Fruit fly (Drosophila melanogaster): ENCODE measurements around the gene ko.

The ko gene

DNA sequence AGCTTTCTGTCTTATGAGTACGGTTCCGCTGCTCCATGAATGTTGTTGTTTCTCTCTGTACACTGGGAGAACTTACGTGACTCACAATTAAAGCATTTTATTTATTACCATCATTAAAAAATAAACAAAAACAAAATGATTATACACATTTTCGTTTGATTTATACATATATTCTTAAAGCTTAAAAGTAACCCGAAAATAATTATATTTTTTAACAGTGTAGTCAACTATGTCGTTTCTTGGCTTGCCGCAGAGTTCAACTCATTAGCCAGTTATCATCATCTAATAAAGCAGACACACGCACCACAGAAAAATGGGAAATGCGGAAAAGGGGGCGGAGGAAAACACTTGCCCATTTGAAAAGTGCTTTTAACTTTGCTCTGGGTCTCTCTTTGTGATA lies 93.6 kb downstream of the ko start:
- no peak for TF ChIP-seq CG10431 (GFP tag; optimal IDR thresholded peaks at IDR 0.05)
- peak; percentile 86 for TF ChIP-seq Oli (tag; optimal IDR thresholded peaks at IDR 0.05)
- TF ChIP-seq Hsf (GFP tag; optimal IDR thresholded peaks at IDR 0.05), result peak; percentile 81
- peak; percentile 40; the same call in 2 of the 3 replicates for TF ChIP-seq CG34422 (GFP tag; IDR thresholded peaks at IDR 0.05)
- no peak for TF ChIP-seq gfzf (GFP tag; optimal IDR thresholded peaks at IDR 0.05)
- peak; percentile 84 for TF ChIP-seq CG10979 (tag; optimal IDR thresholded peaks at IDR 0.05)
- TF ChIP-seq CG15073 (GFP tag; optimal IDR thresholded peaks at IDR 0.05), result no peak
- TF ChIP-seq CG17186 (GFP tag; optimal IDR thresholded peaks at IDR 0.05), result no peak
- no peak for TF ChIP-seq Lpt (GFP tag; optimal IDR thresholded peaks at IDR 0.05)
- no peak for TF ChIP-seq sens-2 (GFP tag; IDR thresholded peaks at IDR 0.05)
- TF ChIP-seq CG11093 (GFP tag; IDR thresholded peaks at IDR 0.05), result 0 out of 3 replicates have a peak, but pooled peaks have one; percentile 10
- TF ChIP-seq dpn (GFP tag; optimal IDR thresholded peaks at IDR 0.05), result peak; percentile 74 to 80
- TF ChIP-seq Rx (GFP tag; IDR thresholded peaks at IDR 0.05), result no peak
- TF ChIP-seq sim (GFP tag; IDR thresholded peaks at IDR 0.05), result 0 out of 2 replicates have a peak, but pooled peaks have one; percentile 42
- peak; percentile 62 for TF ChIP-seq Spps (tag; optimal IDR thresholded peaks at IDR 0.05)
- TF ChIP-seq sima (GFP tag; optimal IDR thresholded peaks at IDR 0.05), result peak; percentile 10
- TF ChIP-seq CG4617 (GFP tag; optimal IDR thresholded peaks at IDR 0.05; ENCODE audit: borderline replicate concordance), result peak; percentile 38
- TF ChIP-seq tll (GFP tag; optimal IDR thresholded peaks at IDR 0.05), result no peak
- peak; percentile 50 for TF ChIP-seq Dad (GFP tag; optimal IDR thresholded peaks at IDR 0.05)
- TF ChIP-seq gcm (GFP tag; optimal IDR thresholded peaks at IDR 0.05), result peak; percentile 93
- no peak for TF ChIP-seq kni (GFP tag; optimal IDR thresholded peaks at IDR 0.05)
- TF ChIP-seq CG10959 (GFP tag; IDR thresholded peaks at IDR 0.05), result peak; percentile 67
- TF ChIP-seq Meics (GFP tag; optimal IDR thresholded peaks at IDR 0.05), result peak; percentile 78
- no peak for TF ChIP-seq CG15479 (GFP tag; optimal IDR thresholded peaks at IDR 0.05)
- TF ChIP-seq Sin3A (optimal IDR thresholded peaks at IDR 0.05), result no peak
- peak; percentile 88 for TF ChIP-seq CG31441 (GFP tag; IDR thresholded peaks at IDR 0.05)
- no peak for TF ChIP-seq Dll (GFP tag; IDR thresholded peaks at IDR 0.05; ENCODE audit: partially characterized antibody)
- no peak for TF ChIP-seq nerfin-2 (GFP tag; IDR thresholded peaks at IDR 0.05; ENCODE audit: partially characterized antibody)
- no peak for TF ChIP-seq CkIIα-i1 (GFP tag; IDR thresholded peaks at IDR 0.05)
- TF ChIP-seq fru (optimal IDR thresholded peaks at IDR 0.05), result no peak
- peak in 1 of 2 experiments; percentile 76 for TF ChIP-seq Hr78 (GFP tag; optimal IDR thresholded peaks at IDR 0.05)
- peak; percentile 89 for TF ChIP-seq Sox102F (GFP tag; optimal IDR thresholded peaks at IDR 0.05)
- peak; percentile 55 for TF ChIP-seq zf30C (GFP tag; optimal IDR thresholded peaks at IDR 0.05)
- TF ChIP-seq Atf-2 (GFP tag; optimal IDR thresholded peaks at IDR 0.05), result peak; percentile 56
- TF ChIP-seq CG34224 (GFP tag; IDR thresholded peaks at IDR 0.05; ENCODE audit: partially characterized antibody), result no peak
- TF ChIP-seq CG17802 (tag; optimal IDR thresholded peaks at IDR 0.05), result peak; percentile 52
- TF ChIP-seq dimm (GFP tag; IDR thresholded peaks at IDR 0.05), result 0 out of 2 replicates have a peak, but pooled peaks have one; percentile 44
- TF ChIP-seq CG14965 (GFP tag; optimal IDR thresholded peaks at IDR 0.05; ENCODE audit: borderline replicate concordance), result no peak
- peak; percentile 58 for TF ChIP-seq ewg (GFP tag; optimal IDR thresholded peaks at IDR 0.05)
- no peak for TF ChIP-seq cas (GFP tag; IDR thresholded peaks at IDR 0.05)
- no peak for TF ChIP-seq bowl (GFP tag; IDR thresholded peaks at IDR 0.05)
- TF ChIP-seq CG13287 (GFP tag; IDR thresholded peaks at IDR 0.05; ENCODE audit: partially characterized antibody), result no peak
- peak; percentile 15 for TF ChIP-seq CG10543 (GFP tag; optimal IDR thresholded peaks at IDR 0.05)
- peak; percentile 83 for TF ChIP-seq tap (tag; optimal IDR thresholded peaks at IDR 0.05)
- TF ChIP-seq B-H2 (GFP tag; optimal IDR thresholded peaks at IDR 0.05), result no peak
- TF ChIP-seq HLHmδ (GFP tag; optimal IDR thresholded peaks at IDR 0.05), result no peak
- no peak for TF ChIP-seq abd-A (tag; optimal IDR thresholded peaks at IDR 0.05)
- TF ChIP-seq CG6689 (GFP tag; IDR thresholded peaks at IDR 0.05), result peak; percentile 83
- TF ChIP-seq Antp (GFP tag; optimal IDR thresholded peaks at IDR 0.05), result peak; percentile 35
- TF ChIP-seq Adf1 (GFP tag; IDR thresholded peaks at IDR 0.05), result peak; percentile 45; the same call in 1 of the 2 replicates
